Worm (Caenorhabditis elegans): ENCODE measurements around the gene C27A7.6.

ce11 chrV:12075983-12076382, 54.6 kb downstream of the C27A7.6 start:
- no peak for TF ChIP-seq elt-2 (tag; optimal IDR thresholded peaks at IDR 0.05)
- no peak for TF ChIP-seq lim-6 (tag; optimal IDR thresholded peaks at IDR 0.05)
- TF ChIP-seq pqm-1 (tag; optimal IDR thresholded peaks at IDR 0.05): no peak
- no peak for TF ChIP-seq ceh-24 (tag; optimal IDR thresholded peaks at IDR 0.05)
- no peak for TF ChIP-seq eyg-1 (tag; optimal IDR thresholded peaks at IDR 0.05)
- no peak for TF ChIP-seq hlh-13 (GFP tag; optimal IDR thresholded peaks at IDR 0.05)
- no peak for TF ChIP-seq rnt-1 (tag; optimal IDR thresholded peaks at IDR 0.05)
- TF ChIP-seq madf-2 (tag; optimal IDR thresholded peaks at IDR 0.05): no peak
- TF ChIP-seq ceh-45 (GFP tag; IDR thresholded peaks at IDR 0.05): no peak
- TF ChIP-seq ama-1 (optimal IDR thresholded peaks at IDR 0.05): no peak
- TF ChIP-seq ztf-16 (tag; optimal IDR thresholded peaks at IDR 0.05): no peak
- TF ChIP-seq tbx-2 (tag; optimal IDR thresholded peaks at IDR 0.05): no peak
- TF ChIP-seq unc-3 (GFP tag; conservative IDR thresholded peaks at IDR 0.05): no peak
- no peak for TF ChIP-seq unc-3 (tag; optimal IDR thresholded peaks at IDR 0.05)

All from whole organism, late embryonic.